Worm (Caenorhabditis elegans): ENCODE results near the gene C54E4.1.

Gene C54E4.1

ce11 chrIV:2219334-2219755 is 44.0 kb downstream of the C54E4.1 start (continued):
- TF ChIP-seq crh-2 (tag; optimal IDR thresholded peaks at IDR 0.05) = peak; percentile 98
- TF ChIP-seq blmp-1 (tag; optimal IDR thresholded peaks at IDR 0.05; ENCODE audit: insufficient read depth) = peak; percentile 80
- TF ChIP-seq C34F6.9 (tag; optimal IDR thresholded peaks at IDR 0.05) = peak; percentile 94
- peak; percentile 15 for TF ChIP-seq nhr-12 (tag; optimal IDR thresholded peaks at IDR 0.05)
- peak; percentile 98 for TF ChIP-seq nhr-25 (tag; optimal IDR thresholded peaks at IDR 0.05)
- TF ChIP-seq snpc-4 (tag; optimal IDR thresholded peaks at IDR 0.05) = peak; percentile 60
- TF ChIP-seq nhr-23 (tag; optimal IDR thresholded peaks at IDR 0.05) = no peak
- TF ChIP-seq ama-1 (optimal IDR thresholded peaks at IDR 0.05) = peak; percentile 64
- TF ChIP-seq ceh-16 (tag; optimal IDR thresholded peaks at IDR 0.05) = peak; percentile 47
- TF ChIP-seq ztf-4 (tag; optimal IDR thresholded peaks at IDR 0.05) = peak; percentile 75
- peak; percentile 17 for TF ChIP-seq unc-39 (tag; optimal IDR thresholded peaks at IDR 0.05)
- no peak for TF ChIP-seq aly-2 (tag; optimal IDR thresholded peaks at IDR 0.05)
- no peak for TF ChIP-seq skn-1 (tag; optimal IDR thresholded peaks at IDR 0.05)
- TF ChIP-seq lin-11 (tag; optimal IDR thresholded peaks at IDR 0.05) = peak; percentile 77
- peak; percentile 95; the same call in 1 of the 2 replicates for TF ChIP-seq ztf-1 (GFP tag; conservative IDR thresholded peaks at IDR 0.05)
- no peak for TF ChIP-seq peb-1 (tag; optimal IDR thresholded peaks at IDR 0.05)
- peak; percentile 98 to 99 for TF ChIP-seq mdl-1 (tag; optimal IDR thresholded peaks at IDR 0.05)

ce11 chrIV:2220147-2220546 is 44.8 kb downstream of the C54E4.1 start:
- TF ChIP-seq F13H6.1 (tag; optimal IDR thresholded peaks at IDR 0.05) (no peak), ztf-4 (tag; optimal IDR thresholded peaks at IDR 0.05) (peak; percentile 36), nhr-12 (tag; optimal IDR thresholded peaks at IDR 0.05) (no peak), fos-1 (tag; optimal IDR thresholded peaks at IDR 0.05) (no peak), ceh-16 (tag; optimal IDR thresholded peaks at IDR 0.05) (no peak), Y55F3AM.14 (GFP tag; optimal IDR thresholded peaks at IDR 0.05) (no peak), ztf-1 (GFP tag; conservative IDR thresholded peaks at IDR 0.05) (no peak), mbf-1 (tag; optimal IDR thresholded peaks at IDR 0.05) (no peak), mdl-1 (tag; optimal IDR thresholded peaks at IDR 0.05) (no peak), snpc-4 (tag; optimal IDR thresholded peaks at IDR 0.05) (no peak), sma-3 (GFP tag; optimal IDR thresholded peaks at IDR 0.05) (peak; percentile 61), skn-1 (tag; optimal IDR thresholded peaks at IDR 0.05) (no peak), egl-27 (tag; optimal IDR thresholded peaks at IDR 0.05) (no peak), dmd-4 (tag; optimal IDR thresholded peaks at IDR 0.05) (no peak), crh-2 (tag; optimal IDR thresholded peaks at IDR 0.05) (peak; percentile 63), lin-11 (tag; optimal IDR thresholded peaks at IDR 0.05) (no peak), lin-13 (GFP tag; optimal IDR thresholded peaks at IDR 0.05) (no peak), lin-39 (tag; optimal IDR thresholded peaks at IDR 0.05) (no peak), elt-1 (tag; optimal IDR thresholded peaks at IDR 0.05) (no peak), unc-39 (tag; optimal IDR thresholded peaks at IDR 0.05) (no peak), unc-55 (GFP tag; optimal IDR thresholded peaks at IDR 0.05) (no peak), zag-1 (tag; optimal IDR thresholded peaks at IDR 0.05) (no peak), peb-1 (tag; optimal IDR thresholded peaks at IDR 0.05) (no peak), nhr-10 (tag; optimal IDR thresholded peaks at IDR 0.05) (no peak), elt-3 (tag; optimal IDR thresholded peaks at IDR 0.05) (no peak), mab-5 (tag; optimal IDR thresholded peaks at IDR 0.05) (no peak), ztf-11 (tag; optimal IDR thresholded peaks at IDR 0.05) (no peak), sem-4 (tag; optimal IDR thresholded peaks at IDR 0.05) (peak; percentile 29), nhr-77 (tag; optimal IDR thresholded peaks at IDR 0.05) (no peak), aly-2 (tag; optimal IDR thresholded peaks at IDR 0.05) (no peak), nhr-23 (tag; optimal IDR thresholded peaks at IDR 0.05) (no peak), nhr-6 (tag; optimal IDR thresholded peaks at IDR 0.05) (peak; percentile 12), R02D3.7 (tag; optimal IDR thresholded peaks at IDR 0.05) (no peak), ceh-82 (tag; optimal IDR thresholded peaks at IDR 0.05) (no peak), blmp-1 (tag; optimal IDR thresholded peaks at IDR 0.05; ENCODE audit: insufficient read depth) (no peak), alr-1 (tag; optimal IDR thresholded peaks at IDR 0.05) (no peak), gmeb-1 (tag; optimal IDR thresholded peaks at IDR 0.05) (peak; percentile 70), nhr-237 (tag; optimal IDR thresholded peaks at IDR 0.05) (no peak), ama-1 (optimal IDR thresholded peaks at IDR 0.05) (peak; percentile 85), nhr-11 (tag; optimal IDR thresholded peaks at IDR 0.05) (no peak), sma-9 (GFP tag; optimal IDR thresholded peaks at IDR 0.05) (peak; percentile 85), sma-9 (tag; optimal IDR thresholded peaks at IDR 0.05) (no peak), lsy-2 (tag; optimal IDR thresholded peaks at IDR 0.05) (peak in 1 of 2 experiments; percentile 40), ZK546.5 (tag; optimal IDR thresholded peaks at IDR 0.05) (no peak), nhr-25 (tag; optimal IDR thresholded peaks at IDR 0.05) (peak; percentile 25), C34F6.9 (tag; optimal IDR thresholded peaks at IDR 0.05) (peak; percentile 58), nhr-129 (tag; optimal IDR thresholded peaks at IDR 0.05) (peak; percentile 87), nhr-21 (tag; optimal IDR thresholded peaks at IDR 0.05) (peak; percentile 17), unc-62 (GFP tag; optimal IDR thresholded peaks at IDR 0.05) (no peak)
